Fruit fly (Drosophila melanogaster) whole organism, adult: ENCODE measurements around the gene Tim17a2.

ENCODE experiments used
- CG11617 ChIP-seq: fragments of 200-800 bp; sonication (Bioruptor generic); optimal IDR thresholded peaks from 2 replicates; lab custom pipeline; 2017; ENCODE audit warnings: mild to moderate bottlenecking, missing biosample characterization, missing genetic modification reagents, missing genetic modification characterization
- CG12768 ChIP-seq: fragments of 200-800 bp; sonication (Bioruptor generic); optimal IDR thresholded peaks from 2 replicates; lab custom pipeline; 2017; ENCODE audit warnings: missing biosample characterization, missing genetic modification characterization, mild to moderate bottlenecking, moderate library complexity, missing genetic modification reagents
- CG14711 ChIP-seq: fragments of 200-800 bp; sonication (Bioruptor generic); optimal IDR thresholded peaks from 2 replicates; lab custom pipeline; 2018; ENCODE audit warnings: missing biosample characterization, mild to moderate bottlenecking, missing genetic modification characterization, moderate library complexity
- CG1620 ChIP-seq: fragments of 200-800 bp; sonication (Bioruptor generic); optimal IDR thresholded peaks from 2 replicates; lab custom pipeline; 2016; ENCODE audit warnings: missing biosample characterization, missing genetic modification characterization
- CG33017 ChIP-seq: fragments of 200-800 bp; sonication (Bioruptor generic); optimal IDR thresholded peaks from 2 replicates; lab custom pipeline; 2018; ENCODE audit warnings: missing biosample characterization, mild to moderate bottlenecking, missing genetic modification characterization, moderate library complexity
- CG5204 ChIP-seq: fragments of 200-800 bp; sonication (Bioruptor generic); optimal IDR thresholded peaks from 2 replicates; lab custom pipeline; 2016; ENCODE audit warnings: missing biosample characterization, missing genetic modification characterization
- CG7045 ChIP-seq: fragments of 200-800 bp; sonication (Bioruptor generic); optimal IDR thresholded peaks from 2 replicates; lab custom pipeline; 2017; ENCODE audit warnings: missing biosample characterization, mild to moderate bottlenecking, missing genetic modification characterization
- CG7101 ChIP-seq: fragments of 200-800 bp; sonication (Bioruptor generic); optimal IDR thresholded peaks from 2 replicates; lab custom pipeline; 2018; ENCODE audit warnings: missing biosample characterization, mild to moderate bottlenecking, missing genetic modification characterization, moderate library complexity
- Clk ChIP-seq: fragments of 200-800 bp; sonication (Bioruptor generic); optimal IDR thresholded peaks from 2 replicates; lab custom pipeline; 2017; ENCODE audit warnings: missing biosample characterization, missing genetic modification characterization
- Crg-1 ChIP-seq: fragments of 200-800 bp; sonication (Bioruptor generic); optimal IDR thresholded peaks from 2 replicates; lab custom pipeline; 2016; ENCODE audit warnings: missing biosample characterization, missing genetic modification characterization
- Hr96 ChIP-seq: fragments of 200-800 bp; sonication (Bioruptor generic); optimal IDR thresholded peaks from 2 replicates; lab custom pipeline; 2016; ENCODE audit warnings: missing biosample characterization, missing genetic modification characterization
- Mnt ChIP-seq: fragments of 200-800 bp; sonication (Bioruptor generic); optimal IDR thresholded peaks from 2 replicates; lab custom pipeline; 2016; ENCODE audit warnings: missing biosample characterization, mild to moderate bottlenecking, missing genetic modification characterization
- bab1 ChIP-seq: fragments of 200-800 bp; sonication (Bioruptor generic); optimal IDR thresholded peaks from 3 replicates; lab custom pipeline; 2019; ENCODE audit warnings: missing biosample characterization, mild to moderate bottlenecking, missing genetic modification characterization, moderate library complexity
- cic ChIP-seq: fragments of 200-800 bp; sonication (Bioruptor generic); optimal IDR thresholded peaks from 2 replicates; lab custom pipeline; 2017; ENCODE audit warnings: missing biosample characterization, mild to moderate bottlenecking, missing genetic modification characterization, moderate library complexity
- cnc ChIP-seq, 2 experiments: fragments of >200 bp; optimal IDR thresholded peaks; 2 replicates each; lab custom pipeline; 2017
- kay ChIP-seq: fragments of 200-800 bp; sonication (Bioruptor generic); peaks from one replicate; lab custom pipeline; 2016; ENCODE audit warnings: missing biosample characterization, missing genetic modification characterization, borderline replicate concordance
- ovo ChIP-seq: fragments of 200-800 bp; sonication (Bioruptor generic); optimal IDR thresholded peaks from 2 replicates; lab custom pipeline; 2016; ENCODE audit warnings: missing biosample characterization, missing genetic modification characterization
- pad ChIP-seq: fragments of 200-800 bp; sonication (Bioruptor generic); optimal IDR thresholded peaks from 3 replicates; lab custom pipeline; 2017; ENCODE audit warnings: missing biosample characterization, missing genetic modification characterization, mild to moderate bottlenecking, moderate library complexity, missing genetic modification reagents
- tj ChIP-seq: fragments of 200-800 bp; sonication (Bioruptor generic); optimal IDR thresholded peaks from 3 replicates; lab custom pipeline; 2017; ENCODE audit warnings: missing biosample characterization, mild to moderate bottlenecking, missing genetic modification characterization, moderate library complexity
- toe ChIP-seq: fragments of 200-800 bp; sonication (Bioruptor generic); optimal IDR thresholded peaks from 2 replicates; lab custom pipeline; 2016; ENCODE audit warnings: missing biosample characterization, missing genetic modification characterization

Tim17a2 gene

DNA sequence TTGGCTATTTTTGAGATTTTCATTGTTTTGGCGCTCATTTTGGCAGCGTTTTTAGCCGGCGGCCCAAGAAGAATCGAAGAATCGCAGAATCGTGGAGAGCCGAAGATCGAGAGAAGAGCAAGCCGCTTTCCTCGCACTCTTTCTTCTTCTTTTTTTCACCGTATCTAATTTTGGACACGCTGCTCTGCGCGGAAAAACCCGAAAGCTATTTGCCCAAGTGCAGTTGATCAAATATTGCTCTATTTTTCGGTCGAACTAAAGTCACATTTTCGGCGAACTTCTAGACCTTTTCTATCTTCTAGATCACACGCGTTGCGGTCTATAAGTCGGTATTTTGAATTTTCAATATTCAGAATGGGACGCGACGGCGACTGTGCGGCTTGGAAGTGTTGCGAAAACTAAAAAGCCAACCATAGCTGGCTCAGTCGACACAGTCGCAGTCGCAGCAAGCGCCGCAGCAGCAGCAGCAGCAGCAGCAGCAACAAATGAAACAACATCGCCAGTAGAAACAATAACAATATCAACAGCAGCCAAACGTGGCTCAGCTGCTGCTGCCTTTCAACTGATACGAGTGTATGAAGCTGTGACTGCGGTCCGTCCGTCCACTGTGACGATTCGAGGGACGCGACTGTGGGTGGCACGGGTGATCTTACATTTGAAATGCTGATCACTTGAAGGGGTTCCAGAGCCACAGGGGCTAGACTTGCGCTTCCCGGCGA lies 24.6 kb upstream of the Tim17a2 start:
- TF ChIP-seq Clk (GFP tag; lab: Kevin White, UChicago) (no peak), cic (peak; percentile 36)

DNA sequence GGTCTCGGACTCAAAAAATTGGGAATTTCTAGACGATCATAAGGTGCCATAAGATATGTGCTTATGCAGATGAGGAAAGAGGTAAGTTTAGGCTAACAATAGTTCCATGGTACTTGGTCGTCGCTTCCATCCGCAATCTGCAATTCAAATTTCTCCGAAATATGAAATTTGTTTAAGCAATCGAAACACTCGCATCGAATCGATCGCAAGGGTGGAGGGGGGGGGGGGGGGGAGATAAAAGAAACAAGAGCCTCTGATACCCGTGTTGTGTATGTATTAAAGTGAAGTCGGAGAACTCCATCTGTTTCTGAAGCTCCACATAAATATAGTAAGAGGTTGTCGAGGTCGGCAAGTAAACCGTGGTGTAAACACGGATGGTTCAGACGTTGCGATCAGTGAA lies 23.4 kb upstream of the Tim17a2 start:
- TF ChIP-seq CG12768 (GFP tag; lab: Kevin White, UChicago) (no peak), CG33017 (tag; lab: Kevin White, UChicago) (no peak), CG14711 (no peak), CG1620 (no peak), CG5204 (GFP tag; lab: Kevin White, UChicago) (no peak), CG7101 (no peak), CG7045 (GFP tag; lab: Kevin White, UChicago) (no peak), ovo (no peak), bab1 (GFP tag; lab: Kevin White, UChicago) (no peak), cnc (optimal IDR thresholded peaks at IDR 0.05; lab: Kevin White, UChicago) (no peak), Clk (GFP tag; lab: Kevin White, UChicago) (no peak), pad (no peak), CG11617 (GFP tag; lab: Kevin White, UChicago) (no peak), toe (GFP tag; lab: Kevin White, UChicago) (no peak), Hr96 (no peak), cic (no peak), Mnt (GFP tag; lab: Kevin White, UChicago) (no peak), tj (GFP tag; lab: Kevin White, UChicago) (no peak), Crg-1 (GFP tag; lab: Kevin White, UChicago) (no peak), kay (GFP tag; lab: Kevin White, UChicago) (no peak)

DNA sequence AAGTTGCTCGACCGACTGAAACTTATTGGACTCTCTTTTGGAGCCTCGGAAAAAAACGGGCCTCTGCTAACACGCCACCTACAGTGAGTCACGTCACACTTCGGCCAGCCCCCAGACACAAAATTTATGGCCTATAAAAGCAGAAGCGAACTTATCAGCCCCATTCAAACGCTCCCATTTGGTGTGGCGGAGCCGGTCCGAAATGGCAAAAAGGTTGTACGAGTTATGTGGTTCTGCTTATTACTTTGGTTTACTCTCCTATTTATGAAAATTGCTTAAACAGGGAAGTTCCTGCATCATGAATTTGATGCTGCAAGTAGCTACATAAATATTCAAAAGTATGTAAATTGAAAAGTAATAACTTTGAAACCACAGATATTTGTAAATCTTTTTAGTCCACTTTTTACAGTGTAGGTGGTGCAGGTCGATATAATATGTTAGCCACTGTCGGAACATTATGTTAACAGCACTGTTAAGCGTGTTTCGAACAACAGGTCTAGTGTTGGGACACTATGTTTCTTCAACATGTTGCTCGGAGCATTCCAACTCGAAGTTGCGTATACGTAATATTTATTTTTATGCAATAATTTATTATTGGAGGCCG lies 21.0 kb upstream of the Tim17a2 start:
- TF ChIP-seq bab1 (GFP tag; lab: Kevin White, UChicago) (peak; percentile 45), cnc (optimal IDR thresholded peaks at IDR 0.05; lab: Kevin White, UChicago) (no peak), Mnt (GFP tag; lab: Kevin White, UChicago) (peak; percentile 63), Clk (GFP tag; lab: Kevin White, UChicago) (peak; percentile 70), Hr96 (peak; percentile 81), Crg-1 (GFP tag; lab: Kevin White, UChicago) (peak; percentile 56), toe (GFP tag; lab: Kevin White, UChicago) (peak; percentile 76), ovo (peak; percentile 43), CG14711 (peak; percentile 59), CG5204 (GFP tag; lab: Kevin White, UChicago) (peak; percentile 92), CG7101 (peak; percentile 75), CG11617 (GFP tag; lab: Kevin White, UChicago) (peak; percentile 86), CG12768 (GFP tag; lab: Kevin White, UChicago) (peak; percentile 89), CG33017 (tag; lab: Kevin White, UChicago) (peak; percentile 83), tj (GFP tag; lab: Kevin White, UChicago) (peak; percentile 68), CG7045 (GFP tag; lab: Kevin White, UChicago) (peak; percentile 91), kay (GFP tag; lab: Kevin White, UChicago) (peak; percentile 76), cic (peak; percentile 52), pad (peak; percentile 61), CG1620 (peak; percentile 45)

DNA sequence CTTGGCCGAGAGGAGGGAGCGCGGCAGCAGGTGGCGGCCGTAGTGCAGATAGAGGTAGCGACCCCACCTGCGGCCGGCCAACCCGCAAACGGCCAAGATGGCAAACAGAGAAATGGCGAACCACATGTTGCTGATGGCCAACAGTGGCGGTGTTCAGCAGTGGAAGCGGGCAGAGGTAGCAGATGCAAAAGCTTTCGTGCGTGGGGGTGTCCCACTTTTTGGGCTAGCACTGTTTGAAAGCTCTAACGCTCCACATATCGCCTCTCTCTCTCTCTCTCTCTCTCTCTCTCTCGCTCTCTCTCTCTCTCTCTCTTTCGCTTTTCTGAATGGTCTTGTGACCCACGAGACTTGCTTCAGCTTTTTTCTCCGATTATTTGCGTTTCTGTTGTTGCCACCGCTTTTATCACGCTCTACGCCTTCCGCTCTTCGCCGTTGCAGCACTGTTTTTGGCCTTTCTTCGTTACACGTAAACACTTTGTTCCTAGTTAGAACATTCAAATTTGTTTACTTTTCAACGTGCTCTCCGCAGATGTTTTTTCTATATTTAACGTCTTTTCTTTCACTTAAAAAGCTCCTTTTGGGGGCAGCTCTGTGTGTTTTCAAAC lies 20.4 kb upstream of the Tim17a2 start:
- TF ChIP-seq Hr96 (peak; percentile 26), cic (no peak), CG7101 (no peak), CG12768 (GFP tag; lab: Kevin White, UChicago) (no peak), Mnt (GFP tag; lab: Kevin White, UChicago) (peak; percentile 8), CG7045 (GFP tag; lab: Kevin White, UChicago) (peak; percentile 19)

DNA sequence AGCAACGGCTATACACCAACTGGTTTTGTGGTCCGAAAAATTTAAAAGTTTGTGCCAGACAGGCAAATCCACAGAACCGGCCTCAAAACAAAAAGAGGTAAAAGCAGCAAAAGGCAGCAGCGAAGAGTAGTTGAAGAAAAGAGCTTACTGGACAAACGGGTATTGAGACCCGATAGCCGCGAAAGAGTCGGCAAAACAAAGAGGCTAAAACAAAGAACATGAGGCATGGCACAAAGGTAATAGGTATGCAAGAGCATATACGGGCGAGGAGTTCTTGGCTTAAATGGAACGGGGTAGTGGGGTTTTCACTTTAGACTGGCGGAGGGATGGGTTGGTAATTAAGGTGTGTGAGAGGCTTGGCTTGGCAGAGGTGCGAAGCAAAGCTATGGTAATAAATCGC lies 18.6 kb upstream of the Tim17a2 start:
- TF ChIP-seq pad, result no peak
- no peak for TF ChIP-seq CG14711
- TF ChIP-seq tj (GFP tag; lab: Kevin White, UChicago), result peak; percentile 91
- TF ChIP-seq CG11617 (GFP tag; lab: Kevin White, UChicago), result no peak
- no peak for TF ChIP-seq bab1 (GFP tag; lab: Kevin White, UChicago)

DNA sequence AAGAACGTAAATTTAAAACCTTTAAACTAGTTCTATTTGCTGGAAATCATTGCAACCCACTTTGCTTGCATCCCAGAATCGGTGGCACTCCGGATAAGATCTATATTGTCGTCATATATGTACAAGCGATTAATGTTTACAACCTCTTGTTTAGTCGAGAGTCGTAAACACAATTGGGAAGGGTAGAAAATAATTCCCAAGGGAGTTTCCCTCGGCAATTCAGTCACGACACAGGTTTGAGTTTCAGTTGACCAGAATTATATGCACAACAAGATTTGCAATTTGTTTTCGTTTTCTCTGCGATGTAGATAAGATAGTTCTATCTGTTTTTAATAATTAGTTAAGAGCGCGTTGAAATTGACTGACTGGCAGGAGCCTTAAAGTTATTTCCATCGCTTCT lies 17.9 kb upstream of the Tim17a2 start:
- no peak for TF ChIP-seq Mnt (GFP tag; lab: Kevin White, UChicago)
- TF ChIP-seq cic, result peak; percentile 42
- TF ChIP-seq kay (GFP tag; lab: Kevin White, UChicago), result peak; percentile 28
- TF ChIP-seq toe (GFP tag; lab: Kevin White, UChicago), result no peak
- TF ChIP-seq CG33017 (tag; lab: Kevin White, UChicago), result peak; percentile 50
